Worm (Caenorhabditis elegans) whole organism, L3 larva: Measurements from ENCODE around the gene chch-3.
"Not testable (repeated sequence)": the region's sequence is repeated elsewhere in the genome, so short reads cannot be mapped to it uniquely, and the experiment has no call there.

Source experiments
- elt-3 ChIP-seq, 3 experiments: fragments of 150-350 bp in 1 of 3; sonication (generic microtip) in 2 of 3; optimal IDR thresholded peaks; 2 replicates in 2 of 3; 4 replicates in 1 of 3; lab custom pipeline; 2014 to 2017; ENCODE audit warnings: missing biosample characterization in 3 of 3, missing genetic modification characterization in 3 of 3
- eor-1 ChIP-seq, 2 experiments: fragments of 150-350 bp; optimal IDR thresholded peaks; 2 replicates each; lab custom pipeline; 2014 to 2018; ENCODE audit warnings: missing biosample characterization in 2 of 2, missing genetic modification characterization in 2 of 2
- fkh-10 ChIP-seq: sonication (generic microtip); optimal IDR thresholded peaks from 2 replicates; lab custom pipeline; 2017; ENCODE audit warnings: missing biosample characterization, missing genetic modification reagents, missing genetic modification characterization
- jun-1 ChIP-seq: fragments of 150-350 bp; optimal IDR thresholded peaks from 2 replicates; lab custom pipeline; 2014; ENCODE audit warnings: missing biosample characterization, missing genetic modification reagents, missing genetic modification characterization
- lsy-12 ChIP-seq: sonication (generic microtip); optimal IDR thresholded peaks from 2 replicates; lab custom pipeline; 2016; ENCODE audit warnings: mild to moderate bottlenecking, missing genetic modification characterization, missing compliant biosample characterization
- nhr-237 ChIP-seq: fragments of 150-350 bp; optimal IDR thresholded peaks from 2 replicates; lab custom pipeline; 2014; ENCODE audit warnings: missing biosample characterization, missing genetic modification characterization
- nhr-76 ChIP-seq: fragments of 150-350 bp; sonication (generic microtip); optimal IDR thresholded peaks from 5 replicates; lab custom pipeline; 2014; ENCODE audit warnings: missing biosample characterization, missing genetic modification characterization
- nhr-77 ChIP-seq: fragments of 150-350 bp; optimal IDR thresholded peaks from 2 replicates; lab custom pipeline; 2014; ENCODE audit warnings: missing biosample characterization, missing genetic modification characterization
- snpc-4 ChIP-seq: fragments of 150-350 bp; optimal IDR thresholded peaks from 2 replicates; lab custom pipeline; 2014; ENCODE audit warnings: missing biosample characterization, missing genetic modification characterization
- unc-62 ChIP-seq: fragments of 150-350 bp; sonication (generic microtip); optimal IDR thresholded peaks from 4 replicates; lab custom pipeline; 2014; ENCODE audit warnings: missing biosample characterization, missing genetic modification reagents, missing genetic modification characterization

DNA sequence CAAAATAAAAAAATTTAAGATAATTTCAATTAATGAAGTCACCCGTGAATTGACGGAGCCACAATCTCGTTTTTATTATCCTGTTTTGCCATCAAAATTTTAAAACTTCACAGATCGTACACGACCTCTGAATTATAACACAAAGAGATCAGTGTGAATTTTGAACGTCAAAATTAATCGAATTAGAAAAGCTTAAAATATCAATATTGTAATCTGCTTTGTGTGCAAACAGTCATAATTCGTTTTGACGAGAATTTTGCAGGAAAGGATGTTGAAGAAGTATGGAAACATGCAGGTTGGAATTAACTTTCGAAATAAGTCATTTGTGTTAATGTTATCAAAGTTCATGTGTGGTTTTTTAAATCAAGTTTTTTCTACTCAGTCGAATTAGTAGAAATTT lies 45.1 kb downstream of the chch-3 start, which contains the start of gene chil-21:
- not testable (repeated sequence) for TF ChIP-seq lsy-12 (tag; lab: Kevin White, UChicago); jun-1 (tag; lab: Kevin White, UChicago); snpc-4 (tag; lab: Kevin White, UChicago); eor-1 (tag; optimal IDR thresholded peaks at IDR 0.05; lab: Kevin White, UChicago); fkh-10 (GFP tag; lab: Kevin White, UChicago); elt-3 (tag; optimal IDR thresholded peaks at IDR 0.05; lab: Kevin White, UChicago); unc-62; nhr-237 (tag; lab: Kevin White, UChicago); nhr-76 (tag; lab: Kevin White, UChicago); nhr-77
